Fruit fly (Drosophila melanogaster): ENCODE results near the gene CG10413.

DNA sequence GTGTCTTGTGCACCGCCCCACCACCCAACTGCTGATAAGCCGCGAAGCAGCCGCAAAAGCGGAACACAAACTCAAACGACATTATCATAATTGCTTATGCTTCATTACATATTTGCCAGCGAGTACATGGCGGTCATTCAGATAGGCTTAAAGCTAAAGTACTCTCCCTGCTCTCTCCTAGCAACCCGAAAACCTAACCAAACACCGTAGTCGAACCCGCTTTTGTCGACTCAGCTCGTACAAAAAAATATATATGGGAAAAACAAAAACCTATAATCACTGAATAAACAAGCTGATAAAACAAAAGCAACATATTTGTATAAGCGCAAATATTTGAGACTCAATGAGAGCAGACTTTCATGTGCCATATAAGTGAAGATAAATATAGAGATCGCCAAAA is 21.9 kb upstream of the CG10413 start:
- TF ChIP-seq Sin3A (optimal IDR thresholded peaks at IDR 0.05) (no peak), h (optimal IDR thresholded peaks at IDR 0.05) (no peak), insv (optimal IDR thresholded peaks at IDR 0.05) (no peak)

All from Kc167 (cell line).